Worm (Caenorhabditis elegans) whole organism, late embryonic: ENCODE data around the gene ZK154.6.

Source experiments
- C08G9.2 ChIP-seq: sonication (generic microtip); optimal IDR thresholded peaks from 2 replicates; lab custom pipeline; 2016; ENCODE audit warnings: mild to moderate bottlenecking, missing genetic modification characterization, moderate library complexity, missing compliant biosample characterization
- K02D7.2 ChIP-seq: sonication (generic microtip); optimal IDR thresholded peaks from 2 replicates; lab custom pipeline; 2017; ENCODE audit warnings: mild to moderate bottlenecking, missing genetic modification characterization, missing compliant biosample characterization
- K09A11.1 ChIP-seq: sonication (generic microtip); optimal IDR thresholded peaks from 2 replicates; lab custom pipeline; 2017; ENCODE audit warnings: antibody characterized with exemption, mild to moderate bottlenecking, missing genetic modification characterization, missing compliant biosample characterization; ENCODE audit not compliant: insufficient read depth
- Y22D7AL.16 ChIP-seq: sonication (generic microtip); optimal IDR thresholded peaks from 2 replicates; lab custom pipeline; 2016; ENCODE audit warnings: missing genetic modification characterization, missing compliant biosample characterization
- ahr-1 ChIP-seq: sonication (generic microtip); optimal IDR thresholded peaks from 2 replicates; lab custom pipeline; 2016; ENCODE audit warnings: missing genetic modification characterization, missing compliant biosample characterization
- ceh-30 ChIP-seq: fragments of 150-350 bp; optimal IDR thresholded peaks from 2 replicates; lab custom pipeline; 2014; ENCODE audit warnings: missing biosample characterization, missing genetic modification characterization
- ceh-31 ChIP-seq: sonication (generic microtip); optimal IDR thresholded peaks from 2 replicates; lab custom pipeline; 2016; ENCODE audit warnings: missing genetic modification characterization, missing compliant biosample characterization
- ceh-45 ChIP-seq: fragments of 200-800 bp; sonication (Bioruptor generic); IDR thresholded peaks from 2 replicates; pipeline ENCODE4 v1.3.6; 2022; ENCODE audit warnings: missing genetic modification reagents, missing genetic modification characterization, missing compliant biosample characterization
- ceh-9 ChIP-seq: sonication (generic microtip); optimal IDR thresholded peaks from 2 replicates; lab custom pipeline; 2016; ENCODE audit warnings: mild to moderate bottlenecking, missing genetic modification characterization, inconsistent platforms, missing compliant biosample characterization
- dmd-4 ChIP-seq: sonication (generic microtip); optimal IDR thresholded peaks from 2 replicates; lab custom pipeline; 2016; ENCODE audit warnings: borderline replicate concordance, missing genetic modification characterization, missing compliant biosample characterization
- ets-4 ChIP-seq: sonication (generic microtip); optimal IDR thresholded peaks from 2 replicates; lab custom pipeline; 2016; ENCODE audit warnings: missing genetic modification characterization, missing compliant biosample characterization
- eyg-1 ChIP-seq: sonication (generic microtip); optimal IDR thresholded peaks from 2 replicates; lab custom pipeline; 2016; ENCODE audit warnings: missing genotype, missing genetic modification characterization, missing compliant biosample characterization
- fkh-10 ChIP-seq: fragments of 150-350 bp; optimal IDR thresholded peaks from 2 replicates; lab custom pipeline; 2014; ENCODE audit warnings: missing biosample characterization, missing genetic modification reagents, missing genetic modification characterization
- fkh-6 ChIP-seq: sonication (generic microtip); optimal IDR thresholded peaks from 2 replicates; lab custom pipeline; 2016; ENCODE audit warnings: missing genetic modification characterization, missing compliant biosample characterization
- gmeb-2 ChIP-seq: sonication (generic microtip); optimal IDR thresholded peaks from 2 replicates; lab custom pipeline; 2016; ENCODE audit warnings: missing genetic modification characterization, inconsistent platforms, missing compliant biosample characterization
- hlh-15 ChIP-seq: sonication (generic microtip); optimal IDR thresholded peaks from 2 replicates; lab custom pipeline; 2016; ENCODE audit warnings: missing genetic modification characterization, missing compliant biosample characterization
- hlh-30 ChIP-seq: sonication (generic microtip); optimal IDR thresholded peaks from 2 replicates; lab custom pipeline; 2017; ENCODE audit warnings: antibody characterized with exemption, missing genetic modification characterization, missing compliant biosample characterization; ENCODE audit not compliant: insufficient read depth
- hlh-8 ChIP-seq: sonication (generic microtip); optimal IDR thresholded peaks from 2 replicates; lab custom pipeline; 2016; ENCODE audit warnings: missing genotype, missing genetic modification characterization, missing compliant biosample characterization
- madf-2 ChIP-seq: sonication (generic microtip); optimal IDR thresholded peaks from 2 replicates; lab custom pipeline; 2017; ENCODE audit warnings: missing genetic modification characterization, missing compliant biosample characterization
- nfya-1 ChIP-seq: sonication (generic microtip); optimal IDR thresholded peaks from 2 replicates; lab custom pipeline; 2017; ENCODE audit warnings: missing genetic modification characterization, mild to moderate bottlenecking, missing compliant biosample characterization, antibody characterized with exemption, moderate library complexity
- npax-4 ChIP-seq: sonication (generic microtip); optimal IDR thresholded peaks from 2 replicates; lab custom pipeline; 2016; ENCODE audit warnings: missing genetic modification characterization, missing compliant biosample characterization
- pax-1 ChIP-seq: fragments of 150-350 bp; optimal IDR thresholded peaks from 2 replicates; lab custom pipeline; 2014; ENCODE audit warnings: missing biosample characterization, missing genetic modification characterization
- pha-2 ChIP-seq: sonication (generic microtip); optimal IDR thresholded peaks from 2 replicates; lab custom pipeline; 2017; ENCODE audit warnings: mild to moderate bottlenecking, missing genetic modification characterization, missing compliant biosample characterization
- pros-1 ChIP-seq: fragments of 150-350 bp; optimal IDR thresholded peaks from 2 replicates; lab custom pipeline; 2014; ENCODE audit warnings: missing biosample characterization, missing genetic modification reagents, missing genetic modification characterization
- ref-2 ChIP-seq: sonication (generic microtip); optimal IDR thresholded peaks from 2 replicates; lab custom pipeline; 2016; ENCODE audit warnings: missing genetic modification characterization, missing compliant biosample characterization
- rnt-1 ChIP-seq: sonication (generic microtip); optimal IDR thresholded peaks from 2 replicates; lab custom pipeline; 2016; ENCODE audit warnings: missing genetic modification characterization, missing compliant biosample characterization
- sdc-2 ChIP-seq: sonication (generic microtip); optimal IDR thresholded peaks from 2 replicates; lab custom pipeline; 2016; ENCODE audit warnings: missing genotype, missing genetic modification characterization, missing compliant biosample characterization
- sox-2 ChIP-seq: fragments of 200-800 bp; sonication (Bioruptor generic); IDR thresholded peaks from 2 replicates; pipeline ENCODE4 v1.3.6; 2022; ENCODE audit warnings: missing genetic modification reagents, missing genetic modification characterization, missing compliant biosample characterization
- sox-4 ChIP-seq: sonication (generic microtip); optimal IDR thresholded peaks from 2 replicates; lab custom pipeline; 2017; ENCODE audit warnings: mild to moderate bottlenecking, missing genetic modification characterization, inconsistent platforms, missing compliant biosample characterization
- syd-9 ChIP-seq: sonication (generic microtip); optimal IDR thresholded peaks from 2 replicates; lab custom pipeline; 2016; ENCODE audit warnings: mild to moderate bottlenecking, missing genetic modification characterization, moderate library complexity, missing compliant biosample characterization
- tbx-2 ChIP-seq: sonication (generic microtip); optimal IDR thresholded peaks from 2 replicates; lab custom pipeline; 2016; ENCODE audit warnings: missing genetic modification characterization, missing compliant biosample characterization
- tbx-7 ChIP-seq: sonication (generic microtip); optimal IDR thresholded peaks from 2 replicates; lab custom pipeline; 2016; ENCODE audit warnings: missing genotype, missing genetic modification characterization, missing compliant biosample characterization
- ttx-3 ChIP-seq: sonication (generic microtip); optimal IDR thresholded peaks from 2 replicates; lab custom pipeline; 2016; ENCODE audit warnings: missing genetic modification reagents, missing genetic modification characterization, missing compliant biosample characterization
- unc-3 ChIP-seq, 2 experiments: fragments of 200-800 bp in 1 of 2; sonication (Bioruptor generic) in 1 of 2; sonication (generic microtip) in 1 of 2; conservative IDR thresholded peaks in 1 of 2; optimal IDR thresholded peaks in 1 of 2; 2 replicates each; pipeline versions ENCODE4 v1.3.6 to Lab custom; 2016 to 2022; ENCODE audit warnings: missing compliant biosample characterization in 2 of 2, missing genetic modification characterization in 2 of 2, missing genetic modification reagents in 1 of 2
- unc-42 ChIP-seq: sonication (generic microtip); optimal IDR thresholded peaks from 2 replicates; lab custom pipeline; 2016; ENCODE audit warnings: missing genotype, missing genetic modification characterization, missing compliant biosample characterization
- zip-5 ChIP-seq: sonication (generic microtip); optimal IDR thresholded peaks from 2 replicates; lab custom pipeline; 2016; ENCODE audit warnings: missing genetic modification characterization, missing compliant biosample characterization
- ztf-16 ChIP-seq: sonication (generic microtip); optimal IDR thresholded peaks from 2 replicates; lab custom pipeline; 2017; ENCODE audit warnings: missing genetic modification characterization, missing compliant biosample characterization

Gene ZK154.6

DNA sequence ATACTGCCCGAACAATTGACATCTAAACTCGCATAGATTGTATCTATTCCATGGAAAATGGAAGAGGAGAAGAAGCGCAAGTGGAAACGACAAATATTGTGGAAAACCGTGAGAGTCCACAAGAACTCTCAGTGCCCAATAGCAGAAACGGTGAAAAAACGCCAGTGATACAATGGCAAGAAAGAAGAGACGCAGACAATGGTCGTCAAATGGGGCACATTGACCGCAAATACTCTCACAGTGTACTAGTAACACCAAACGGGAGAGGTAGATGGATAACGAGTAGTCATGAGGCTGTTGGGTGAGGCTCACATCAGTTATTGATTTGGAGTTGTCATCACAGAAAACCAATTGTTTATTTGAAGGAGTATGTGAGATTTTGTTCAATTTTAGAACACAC, 11.0 kb downstream of the ZK154.6 start, which contains the start of gene ZK154.4:
ZK154.4 (minus strand) TSS at position 27 of the 400 bp plus-strand sequence.
- TF ChIP-seq hlh-30 (tag; lab: Kevin White, UChicago) = peak; percentile 62
- TF ChIP-seq madf-2 (tag; lab: Kevin White, UChicago) = no peak
- peak; percentile 10 for TF ChIP-seq sdc-2 (tag; lab: Kevin White, UChicago)
- peak; percentile 67 for TF ChIP-seq nfya-1
- peak; percentile 20 for TF ChIP-seq ceh-31

ce11 chrX:7781827-7782226, 11.5 kb downstream of the ZK154.6 start:
- no peak for TF ChIP-seq zip-5
- no peak for TF ChIP-seq eyg-1 (tag; lab: Kevin White, UChicago)
- TF ChIP-seq gmeb-2 (tag; lab: Kevin White, UChicago) = no peak
- no peak for TF ChIP-seq pros-1 (tag; lab: Kevin White, UChicago)
- TF ChIP-seq unc-42 (tag; lab: Kevin White, UChicago) = no peak
- TF ChIP-seq npax-4 = no peak
- TF ChIP-seq fkh-10 (GFP tag; lab: Kevin White, UChicago) = no peak
- no peak for TF ChIP-seq hlh-8 (tag; lab: Kevin White, UChicago)
- no peak for TF ChIP-seq ahr-1 (tag; lab: Kevin White, UChicago)
- no peak for TF ChIP-seq hlh-15
- no peak for TF ChIP-seq tbx-2 (tag; lab: Kevin White, UChicago)
- no peak for TF ChIP-seq dmd-4 (tag; lab: Kevin White, UChicago)
- TF ChIP-seq ttx-3 = no peak
- TF ChIP-seq madf-2 (tag; lab: Kevin White, UChicago) = no peak
- TF ChIP-seq sox-2 = no peak
- no peak for TF ChIP-seq unc-3 (GFP tag; conservative IDR thresholded peaks at IDR 0.05; lab: Robert Waterston, UW)
- no peak for TF ChIP-seq unc-3 (tag; optimal IDR thresholded peaks at IDR 0.05; lab: Kevin White, UChicago)
- no peak for TF ChIP-seq tbx-7 (tag; lab: Kevin White, UChicago)

- TF ChIP-seq ceh-30 = no peak
- no peak for TF ChIP-seq Y22D7AL.16 (tag; lab: Kevin White, UChicago)
- TF ChIP-seq hlh-15 = no peak
- TF ChIP-seq pax-1 (tag; lab: Kevin White, UChicago) = no peak
- TF ChIP-seq ref-2 = no peak
- no peak for TF ChIP-seq ahr-1 (tag; lab: Kevin White, UChicago)
- no peak for TF ChIP-seq K09A11.1 (tag; lab: Kevin White, UChicago)
- no peak for TF ChIP-seq gmeb-2 (tag; lab: Kevin White, UChicago)
- TF ChIP-seq ceh-45 (GFP tag; lab: Robert Waterston, UW) = no peak
- TF ChIP-seq hlh-30 (tag; lab: Kevin White, UChicago) = no peak
- TF ChIP-seq fkh-6 (tag; lab: Kevin White, UChicago) = no peak
- no peak for TF ChIP-seq rnt-1 (tag; lab: Kevin White, UChicago)
Measured at ce11 chrX:7779527-7780033, 13.8 kb downstream of the ZK154.6 start, which contains the start of gene ZK154.1. Gene ZK154.1 (plus strand): TSS chrX:7779577.

- TF ChIP-seq unc-42 (tag; lab: Kevin White, UChicago) = no peak
- no peak for TF ChIP-seq K02D7.2 (tag; lab: Kevin White, UChicago)
- TF ChIP-seq C08G9.2 (tag; lab: Kevin White, UChicago) = no peak
- TF ChIP-seq hlh-30 (tag; lab: Kevin White, UChicago) = no peak
- TF ChIP-seq ceh-9 (tag; lab: Kevin White, UChicago) = no peak
- TF ChIP-seq ets-4 (tag; lab: Kevin White, UChicago) = no peak
- TF ChIP-seq dmd-4 (tag; lab: Kevin White, UChicago) = no peak
- TF ChIP-seq pha-2 (tag; lab: Kevin White, UChicago) = no peak
- TF ChIP-seq sox-2 = no peak
- TF ChIP-seq ztf-16 (tag; lab: Kevin White, UChicago) = no peak
- TF ChIP-seq syd-9 (tag; lab: Kevin White, UChicago) = no peak
- no peak for TF ChIP-seq hlh-15
- no peak for TF ChIP-seq sox-4 (tag; lab: Kevin White, UChicago)
- TF ChIP-seq pros-1 (tag; lab: Kevin White, UChicago) = no peak
Measured at ce11 chrX:7778786-7779185, 14.6 kb downstream of the ZK154.6 start.
